Worm (Caenorhabditis elegans) whole organism, young adult: ENCODE results near the gene syg-1.

Experiments used
- C06A6.2 ChIP-seq: fragments of 200-800 bp; sonication (Bioruptor generic); conservative IDR thresholded peaks from 2 replicates; pipeline ENCODE4 v1.3.6; 2022; ENCODE audit warnings: missing genetic modification characterization, missing compliant biosample characterization
- D2030.7 ChIP-seq: fragments of 200-800 bp; sonication (Bioruptor generic); IDR thresholded peaks from 2 replicates; pipeline ENCODE4 v1.3.6; 2022; ENCODE audit warnings: missing genetic modification reagents, missing genetic modification characterization, missing compliant biosample characterization
- F10E7.11 ChIP-seq: sonication (generic microtip); optimal IDR thresholded peaks from 2 replicates; lab custom pipeline; 2017; ENCODE audit warnings: mild to moderate bottlenecking, missing genetic modification characterization, moderate library complexity, missing compliant biosample characterization
- F22D6.2 ChIP-seq: sonication (generic microtip); optimal IDR thresholded peaks from 2 replicates; lab custom pipeline; 2016; ENCODE audit warnings: mild to moderate bottlenecking, missing genetic modification characterization, missing compliant biosample characterization
- K12H6.12 ChIP-seq: fragments of 200-800 bp; sonication (Bioruptor generic); optimal IDR thresholded peaks from 2 replicates; lab custom pipeline; 2018; ENCODE audit warnings: mild to moderate bottlenecking, missing genetic modification characterization, missing compliant biosample characterization
- T07F8.4 ChIP-seq: sonication (generic microtip); optimal IDR thresholded peaks from 2 replicates; lab custom pipeline; 2016; ENCODE audit warnings: mild to moderate bottlenecking, missing genetic modification characterization, moderate library complexity, missing compliant biosample characterization
- T26A5.8 ChIP-seq: sonication (generic microtip); optimal IDR thresholded peaks from 2 replicates; lab custom pipeline; 2016; ENCODE audit warnings: missing genetic modification characterization, missing compliant biosample characterization
- Y56A3A.18 ChIP-seq: fragments of 200-800 bp; sonication (Bioruptor generic); IDR thresholded peaks from 2 replicates; pipeline ENCODE4 v1.3.6; 2022; ENCODE audit warnings: missing genetic modification reagents, missing genetic modification characterization, missing compliant biosample characterization
- Y79H2A.3 ChIP-seq: fragments of 200-800 bp; sonication (Bioruptor generic); conservative IDR thresholded peaks from 2 replicates; pipeline ENCODE4 v1.3.6; 2022; ENCODE audit warnings: missing genetic modification reagents, missing genetic modification characterization, missing compliant biosample characterization
- akir-1 ChIP-seq: fragments of 200-800 bp; sonication (Bioruptor generic); optimal IDR thresholded peaks from 2 replicates; lab custom pipeline; 2018; ENCODE audit warnings: mild to moderate bottlenecking, missing genetic modification characterization, moderate library complexity, missing compliant biosample characterization
- ama-1 ChIP-seq, 3 experiments: fragments of 150-350 bp in 1 of 3; sonication (generic microtip) in 2 of 3; optimal IDR thresholded peaks; 2 replicates each; lab custom pipeline; 2014 to 2018; ENCODE audit warnings: missing biosample characterization in 2 of 3, missing genetic modification characterization in 2 of 3, missing genetic modification reagents in 2 of 3
- aptf-3 ChIP-seq: fragments of 200-800 bp; sonication (Bioruptor generic); IDR thresholded peaks from 2 replicates; pipeline ENCODE4 v1.3.6; 2022; ENCODE audit warnings: missing genetic modification characterization, missing compliant biosample characterization
- attf-6 ChIP-seq: fragments of 200-800 bp; sonication (Bioruptor generic); IDR thresholded peaks from 2 replicates; pipeline ENCODE4 v1.3.6; 2022; ENCODE audit warnings: missing genetic modification reagents, missing genetic modification characterization, missing compliant biosample characterization
- ccch-3 ChIP-seq: fragments of 200-800 bp; sonication (Bioruptor generic); optimal IDR thresholded peaks from 2 replicates; lab custom pipeline; 2018; ENCODE audit warnings: mild to moderate bottlenecking, missing genetic modification characterization, missing compliant biosample characterization
- ceh-40 ChIP-seq: fragments of 200-800 bp; sonication (Bioruptor generic); IDR thresholded peaks from 2 replicates; pipeline ENCODE4 v1.3.6; 2022; ENCODE audit warnings: missing genetic modification characterization, missing compliant biosample characterization
- chd-7 ChIP-seq: sonication (generic microtip); optimal IDR thresholded peaks from 2 replicates; lab custom pipeline; 2016; ENCODE audit warnings: mild to moderate bottlenecking, missing genetic modification characterization, moderate library complexity, missing compliant biosample characterization
- dox-1 ChIP-seq: fragments of 200-800 bp; sonication (Bioruptor generic); IDR thresholded peaks from 2 replicates; pipeline ENCODE4 v1.3.6; 2022; ENCODE audit warnings: missing genetic modification reagents, missing genetic modification characterization, missing compliant biosample characterization
- egrh-3 ChIP-seq: fragments of 200-800 bp; sonication (Bioruptor generic); IDR thresholded peaks from 2 replicates; pipeline ENCODE4 v1.3.6; 2022; ENCODE audit warnings: missing genetic modification reagents, missing genetic modification characterization, missing compliant biosample characterization
- gei-17 ChIP-seq: fragments of 200-800 bp; sonication (Bioruptor generic); optimal IDR thresholded peaks from 2 replicates; lab custom pipeline; 2018; ENCODE audit warnings: mild to moderate bottlenecking, missing genetic modification characterization, missing compliant biosample characterization
- hmg-1.2 ChIP-seq: fragments of 200-800 bp; sonication (Bioruptor generic); IDR thresholded peaks from 2 replicates; pipeline ENCODE4 v1.3.6; 2022; ENCODE audit warnings: missing genetic modification reagents, missing genetic modification characterization, missing compliant biosample characterization
- let-526 ChIP-seq: fragments of 200-800 bp; sonication (Bioruptor generic); IDR thresholded peaks from 2 replicates; pipeline ENCODE4 v1.3.6; 2022; ENCODE audit warnings: missing genetic modification reagents, missing genetic modification characterization, missing compliant biosample characterization
- lin-40 ChIP-seq: sonication (generic microtip); optimal IDR thresholded peaks from 2 replicates; lab custom pipeline; 2016; ENCODE audit warnings: missing genetic modification characterization, mild to moderate bottlenecking, missing compliant biosample characterization, missing genotype, missing genetic modification reagents
- madf-3 ChIP-seq: fragments of 200-800 bp; sonication (Bioruptor generic); IDR thresholded peaks from 2 replicates; pipeline ENCODE4 v1.3.6; 2022; ENCODE audit warnings: missing genetic modification reagents, missing genetic modification characterization, missing compliant biosample characterization
- mcd-1 ChIP-seq: fragments of 200-800 bp; sonication (Bioruptor generic); IDR thresholded peaks from 2 replicates; pipeline ENCODE4 v1.3.6; 2022; ENCODE audit warnings: missing genetic modification reagents, missing genetic modification characterization, missing compliant biosample characterization
- nfya-1 ChIP-seq: sonication (generic microtip); optimal IDR thresholded peaks from 2 replicates; lab custom pipeline; 2017; ENCODE audit warnings: antibody characterized with exemption, missing compliant biosample characterization, missing genetic modification characterization, borderline replicate concordance; ENCODE audit not compliant: insufficient read depth
- nhr-120 ChIP-seq: fragments of 200-800 bp; sonication (Bioruptor generic); IDR thresholded peaks from 2 replicates; pipeline ENCODE4 v1.3.6; 2022; ENCODE audit warnings: missing genetic modification characterization, missing compliant biosample characterization
- nhr-80 ChIP-seq: sonication (generic microtip); optimal IDR thresholded peaks from 2 replicates; lab custom pipeline; 2016; ENCODE audit warnings: missing genetic modification characterization, missing compliant biosample characterization
- rpc-1 ChIP-seq, 2 experiments: fragments of 150-350 bp in 1 of 2; sonication (generic microtip) in 1 of 2; optimal IDR thresholded peaks; 2 replicates each; lab custom pipeline; 2014 to 2018; ENCODE audit warnings: missing biosample characterization in 1 of 2, missing genetic modification characterization in 1 of 2, missing genetic modification reagents in 1 of 2, missing genotype in 1 of 2
- snpc-1.1 ChIP-seq: sonication (generic microtip); optimal IDR thresholded peaks from 2 replicates; lab custom pipeline; 2017; ENCODE audit warnings: missing genetic modification characterization, mild to moderate bottlenecking, missing compliant biosample characterization, antibody characterized with exemption, moderate library complexity, missing genotype, missing genetic modification reagents; ENCODE audit not compliant: insufficient read depth
- snpc-4 ChIP-seq, 5 experiments: fragments of 150-350 bp in 1 of 5; sonication (generic microtip) in 4 of 5; optimal IDR thresholded peaks; 2 replicates each; lab custom pipeline; 2014 to 2018; ENCODE audit warnings: missing genetic modification characterization in 5 of 5, missing biosample characterization in 3 of 5, antibody characterized with exemption in 2 of 5, mild to moderate bottlenecking in 2 of 5, missing compliant biosample characterization in 2 of 5, missing genotype in 2 of 5, moderate library complexity in 2 of 5, missing genetic modification reagents in 1 of 5
- somi-1 ChIP-seq: fragments of 200-800 bp; sonication (Bioruptor generic); optimal IDR thresholded peaks from 2 replicates; lab custom pipeline; 2018; ENCODE audit warnings: mild to moderate bottlenecking, missing genetic modification characterization, missing compliant biosample characterization
- sptf-2 ChIP-seq: fragments of 200-800 bp; sonication (Bioruptor generic); optimal IDR thresholded peaks from 2 replicates; lab custom pipeline; 2018; ENCODE audit warnings: mild to moderate bottlenecking, missing genetic modification characterization, missing compliant biosample characterization
- zfh-2 ChIP-seq: fragments of 200-800 bp; sonication (Bioruptor generic); conservative IDR thresholded peaks from 2 replicates; pipeline ENCODE4 v1.3.6; 2022; ENCODE audit warnings: missing genetic modification reagents, missing genetic modification characterization, missing compliant biosample characterization
- ztf-22 ChIP-seq: fragments of 200-800 bp; sonication (Bioruptor generic); optimal IDR thresholded peaks from 2 replicates; lab custom pipeline; 2018; ENCODE audit warnings: mild to moderate bottlenecking, missing genetic modification characterization, moderate library complexity, missing compliant biosample characterization
- ztf-26 ChIP-seq: sonication (generic microtip); optimal IDR thresholded peaks from 2 replicates; lab custom pipeline; 2017; ENCODE audit warnings: missing genetic modification characterization, missing compliant biosample characterization
- ztf-3 ChIP-seq: fragments of 200-800 bp; sonication (Bioruptor generic); optimal IDR thresholded peaks from 2 replicates; lab custom pipeline; 2018; ENCODE audit warnings: mild to moderate bottlenecking, missing genetic modification characterization, missing compliant biosample characterization

Gene syg-1

DNA sequence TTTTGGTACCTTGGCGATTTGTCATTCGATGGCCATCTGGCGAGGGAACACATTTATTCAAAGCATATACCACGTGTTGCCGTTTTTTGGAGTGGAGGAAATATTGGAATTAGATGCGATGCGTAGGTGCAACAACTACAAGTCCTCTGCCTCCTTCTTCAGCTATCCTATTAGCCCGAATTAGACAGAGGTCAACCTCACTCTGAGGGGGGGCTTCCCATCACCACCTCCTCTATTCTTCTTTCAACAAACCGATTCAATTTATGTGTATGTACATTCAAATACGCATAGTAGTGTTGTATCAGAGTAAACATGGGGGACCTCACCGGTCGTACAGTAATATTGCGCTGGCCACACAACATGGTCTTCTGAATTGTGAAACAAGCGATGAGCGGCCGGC lies 17.3 kb downstream of the syg-1 start:
- no peak for TF ChIP-seq D2030.7
- no peak for TF ChIP-seq ztf-22
- no peak for TF ChIP-seq snpc-1.1 (tag; lab: Kevin White, UChicago)
- no peak for TF ChIP-seq ceh-40 (GFP tag; lab: Robert Waterston, UW)
- no peak for TF ChIP-seq aptf-3 (GFP tag; lab: Robert Waterston, UW)
- no peak for TF ChIP-seq T26A5.8
- TF ChIP-seq let-526 (GFP tag; lab: Robert Waterston, UW) = no peak
- TF ChIP-seq F10E7.11 (tag; lab: Kevin White, UChicago) = no peak
- no peak for TF ChIP-seq Y56A3A.18 (GFP tag; lab: Robert Waterston, UW)
- TF ChIP-seq lin-40 = no peak
- TF ChIP-seq ztf-3 (GFP tag; lab: Kevin White, UChicago) = no peak
- no peak for TF ChIP-seq rpc-1 (optimal IDR thresholded peaks at IDR 0.05; lab: Kevin White, UChicago)
- TF ChIP-seq rpc-1 (tag; optimal IDR thresholded peaks at IDR 0.05; lab: Kevin White, UChicago) = no peak
- TF ChIP-seq F22D6.2 = no peak
- no peak for TF ChIP-seq nfya-1 (tag; lab: Kevin White, UChicago)
- TF ChIP-seq ama-1 (optimal IDR thresholded peaks at IDR 0.05; lab: Kevin White, UChicago) = no peak
- TF ChIP-seq ama-1 (GFP tag; optimal IDR thresholded peaks at IDR 0.05; lab: Kevin White, UChicago) = no peak
- no peak for TF ChIP-seq akir-1 (GFP tag; lab: Kevin White, UChicago)

DNA sequence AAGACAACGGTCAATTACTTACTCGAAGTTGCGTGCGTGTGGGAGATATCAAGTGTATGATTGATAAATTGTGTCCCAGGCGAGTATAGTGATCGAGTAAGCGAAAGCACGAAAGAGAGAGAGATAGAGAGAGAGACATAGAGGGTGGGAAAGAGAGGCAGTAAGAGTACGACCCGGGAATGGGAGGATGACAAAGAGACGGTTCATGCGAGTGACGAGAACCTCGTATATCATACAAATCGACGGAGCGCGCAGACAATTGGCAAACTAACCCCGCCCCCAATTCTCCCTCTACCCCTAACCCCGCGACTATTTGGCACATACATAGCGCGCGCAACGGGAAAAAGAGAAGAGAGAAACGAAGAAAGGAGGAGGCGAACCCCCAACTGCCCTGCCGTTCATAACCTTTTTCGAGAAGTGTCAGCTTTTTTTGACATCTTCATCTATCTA lies 19.2 kb downstream of the syg-1 start, which contains the start of gene rabr-1:
rabr-1 (plus strand) TSS at position 316 of the 450 bp plus-strand sequence.
- TF ChIP-seq let-526 (GFP tag; lab: Robert Waterston, UW) = no peak
- TF ChIP-seq F10E7.11 (tag; lab: Kevin White, UChicago) = peak; percentile 22
- TF ChIP-seq zfh-2 (GFP tag; lab: Robert Waterston, UW) = peak; percentile 89
- no peak for TF ChIP-seq sptf-2
- peak; percentile 49; the same call in 1 of the 2 replicates for TF ChIP-seq egrh-3 (GFP tag; lab: Robert Waterston, UW)
- no peak for TF ChIP-seq T07F8.4 (tag; lab: Kevin White, UChicago)
- no peak for TF ChIP-seq ccch-3 (GFP tag; lab: Kevin White, UChicago)
- TF ChIP-seq ztf-26 (tag; lab: Kevin White, UChicago) = peak; percentile 67
- TF ChIP-seq somi-1 (GFP tag; lab: Kevin White, UChicago) = peak; percentile 28
- peak; percentile 14 for TF ChIP-seq gei-17
- TF ChIP-seq snpc-4 (GFP tag; optimal IDR thresholded peaks at IDR 0.05; lab: Kevin White, UChicago) = no peak
- TF ChIP-seq snpc-4 (tag; optimal IDR thresholded peaks at IDR 0.05; lab: Kevin White, UChicago) = peak in 1 of 4 experiments; percentile 31
- no peak for TF ChIP-seq madf-3 (GFP tag; lab: Robert Waterston, UW)
- TF ChIP-seq attf-6 (GFP tag; lab: Robert Waterston, UW) = no peak
- peak; percentile 23 for TF ChIP-seq K12H6.12
- peak; percentile 44 for TF ChIP-seq chd-7 (tag; lab: Kevin White, UChicago)
- TF ChIP-seq hmg-1.2 = peak; percentile 43; the same call in 1 of the 2 replicates
- TF ChIP-seq C06A6.2 (GFP tag; lab: Robert Waterston, UW) = 0 out of 2 replicates have a peak, but pooled peaks have one; percentile 31
- peak; percentile 24 for TF ChIP-seq nhr-80
- TF ChIP-seq nhr-120 (GFP tag; lab: Robert Waterston, UW) = no peak
- peak; percentile 4 for TF ChIP-seq lin-40
- no peak for TF ChIP-seq Y79H2A.3 (GFP tag; lab: Robert Waterston, UW)
- 0 out of 2 replicates have a peak, but pooled peaks have one; percentile 24 for TF ChIP-seq mcd-1 (GFP tag; lab: Robert Waterston, UW)
- peak; percentile 71 for TF ChIP-seq dox-1 (GFP tag; lab: Robert Waterston, UW)
